Fruit fly (Drosophila melanogaster) S2 (cell line): ENCODE results near the gene chas.

Experiments
- CG8478 ChIP-seq: fragments of >200 bp; optimal IDR thresholded peaks from 2 replicates; lab custom pipeline; 2018
- CTCF ChIP-seq, 2 experiments: fragments of >200 bp; optimal IDR thresholded peaks; 2 replicates each; lab custom pipeline; 2018

DNA sequence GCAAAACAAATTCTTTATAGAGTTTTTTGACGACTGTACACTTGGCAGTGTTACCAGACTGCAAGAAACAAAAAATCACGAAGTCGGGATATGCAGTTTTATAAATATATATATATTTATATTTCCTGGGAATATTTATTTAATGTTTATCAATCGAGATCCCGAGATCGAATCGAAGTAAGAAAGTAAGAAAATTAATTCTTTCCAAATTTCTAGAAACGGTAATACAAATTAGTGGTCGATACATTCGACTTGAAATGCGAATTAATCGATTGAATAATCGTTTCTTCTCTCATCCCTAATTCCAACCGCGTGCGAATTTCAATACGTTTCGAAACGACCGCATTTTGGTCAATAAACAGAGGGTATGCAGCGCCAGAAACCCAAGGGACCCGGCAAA is 62.5 kb downstream of the chas start, which contains the start of the genes CG8289 and CG5800:
- TF ChIP-seq CTCF (optimal IDR thresholded peaks at IDR 0.05; lab: Kevin White, UChicago) = no peak
- no peak for TF ChIP-seq CG8478 (lab: Kevin White, UChicago)
